Fruit fly (Drosophila melanogaster) whole organism, wandering third instar larva: ENCODE data around the gene CG8924.

Experiments
- CG32264 ChIP-seq: fragments of 200-800 bp; sonication (Bioruptor generic); optimal IDR thresholded peaks from 2 replicates; lab custom pipeline; 2016; ENCODE audit warnings: missing biosample characterization, missing genetic modification characterization
- CG9705 ChIP-seq: fragments of 200-800 bp; sonication (Bioruptor generic); optimal IDR thresholded peaks from 2 replicates; lab custom pipeline; 2018; ENCODE audit warnings: missing biosample characterization, mild to moderate bottlenecking, missing genetic modification characterization
- CrebA ChIP-seq: fragments of 200-800 bp; sonication (Bioruptor generic); optimal IDR thresholded peaks from 2 replicates; lab custom pipeline; 2016; ENCODE audit warnings: missing biosample characterization, mild to moderate bottlenecking, missing genetic modification characterization, borderline replicate concordance
- Dif ChIP-seq: fragments of 200-275, 200-300 bp; sonication (Bioruptor generic); optimal IDR thresholded peaks from 2 replicates; lab custom pipeline; 2018; ENCODE audit warnings: missing biosample characterization, missing genetic modification characterization; ENCODE audit not compliant: partially characterized antibody
- GATAd ChIP-seq: sonication (Bioruptor generic); optimal IDR thresholded peaks from 2 replicates; lab custom pipeline; 2016; ENCODE audit warnings: missing biosample characterization, missing genetic modification characterization
- HLH106 ChIP-seq: fragments of 200-800 bp; optimal IDR thresholded peaks from 3 replicates; lab custom pipeline; 2019; ENCODE audit warnings: missing biosample characterization, mild to moderate bottlenecking, missing genetic modification characterization, moderate library complexity
- Hnf4 ChIP-seq: fragments of 200-800 bp; sonication (Bioruptor generic); optimal IDR thresholded peaks from 2 replicates; lab custom pipeline; 2016; ENCODE audit warnings: missing biosample characterization, mild to moderate bottlenecking, missing genetic modification characterization
- Hr78 ChIP-seq: fragments of >200 bp; optimal IDR thresholded peaks from 2 replicates; lab custom pipeline; 2017; ENCODE audit warnings: missing biosample characterization, missing genetic modification characterization
- Jra ChIP-seq: sonication (Bioruptor generic); optimal IDR thresholded peaks from 2 replicates; lab custom pipeline; 2016; ENCODE audit warnings: missing biosample characterization, missing genetic modification characterization
- Mio ChIP-seq: sonication (Bioruptor generic); optimal IDR thresholded peaks from 2 replicates; lab custom pipeline; 2016; ENCODE audit warnings: missing biosample characterization, missing genetic modification characterization
- Myc ChIP-seq: fragments of >200 bp; optimal IDR thresholded peaks from 2 replicates; lab custom pipeline; 2017
- N ChIP-seq: fragments of >200 bp; optimal IDR thresholded peaks from 2 replicates; lab custom pipeline; 2018; ENCODE audit warnings: missing biosample characterization, missing external identifiers, missing genetic modification characterization
- OdsH ChIP-seq: fragments of 200-800 bp; sonication (Bioruptor generic); optimal IDR thresholded peaks from 2 replicates; lab custom pipeline; 2016; ENCODE audit warnings: missing biosample characterization, mild to moderate bottlenecking, missing genetic modification characterization
- Sp1 ChIP-seq: fragments of 200-800 bp; sonication (Bioruptor generic); optimal IDR thresholded peaks from 3 replicates; lab custom pipeline; 2019; ENCODE audit warnings: missing biosample characterization, mild to moderate bottlenecking, missing genetic modification characterization, moderate library complexity
- Vsx2 ChIP-seq: fragments of 200-300, 225-300 bp; sonication (Bioruptor generic); optimal IDR thresholded peaks from 2 replicates; lab custom pipeline; 2018; ENCODE audit warnings: missing biosample characterization, missing genetic modification characterization; ENCODE audit not compliant: partially characterized antibody
- brk ChIP-seq: fragments of 200-800 bp; sonication (Bioruptor generic); optimal IDR thresholded peaks from 2 replicates; lab custom pipeline; 2016; ENCODE audit warnings: missing biosample characterization, mild to moderate bottlenecking, missing genetic modification characterization
- dl ChIP-seq, 2 experiments: fragments of 175-275, 200-275 bp in 1 of 2; fragments of 200-275 bp in 1 of 2; sonication (Bioruptor generic); optimal IDR thresholded peaks; lab custom pipeline; 2018; ENCODE audit warnings: mild to moderate bottlenecking in 2 of 2, missing biosample characterization in 2 of 2, missing genetic modification characterization in 2 of 2, moderate library complexity in 2 of 2; ENCODE audit not compliant: partially characterized antibody in 2 of 2, insufficient read depth in 1 of 2
- dmrt93B ChIP-seq: fragments of 200-800 bp; sonication (Bioruptor generic); optimal IDR thresholded peaks from 2 replicates; lab custom pipeline; 2018; ENCODE audit warnings: missing biosample characterization, mild to moderate bottlenecking, missing genetic modification characterization
- dsf ChIP-seq: sonication (Bioruptor generic); optimal IDR thresholded peaks from 2 replicates; lab custom pipeline; 2016; ENCODE audit warnings: missing biosample characterization, missing genetic modification characterization, borderline replicate concordance
- ey ChIP-seq: fragments of 200-800 bp; sonication (Bioruptor generic); optimal IDR thresholded peaks from 2 replicates; lab custom pipeline; 2016; ENCODE audit warnings: missing biosample characterization, missing genetic modification characterization
- foxo ChIP-seq, 2 experiments: fragments of 200-800 bp; sonication (Bioruptor generic); optimal IDR thresholded peaks; 2 replicates in 1 of 2; 3 replicates in 1 of 2; lab custom pipeline; 2016 to 2017; ENCODE audit warnings: missing biosample characterization in 2 of 2, missing genetic modification characterization in 2 of 2
- fru ChIP-seq: fragments of 200-800 bp; sonication (Bioruptor generic); optimal IDR thresholded peaks from 3 replicates; lab custom pipeline; 2016; ENCODE audit warnings: missing biosample characterization, mild to moderate bottlenecking, missing genetic modification characterization
- h ChIP-seq: fragments of 200-800 bp; sonication (Bioruptor generic); optimal IDR thresholded peaks from 3 replicates; lab custom pipeline; 2016; ENCODE audit warnings: missing biosample characterization, mild to moderate bottlenecking, missing genetic modification characterization
- jim ChIP-seq: fragments of 175-275, 200-325 bp; sonication (Bioruptor generic); optimal IDR thresholded peaks from 2 replicates; lab custom pipeline; 2016; ENCODE audit warnings: missing biosample characterization, mild to moderate bottlenecking, missing genetic modification characterization
- sage ChIP-seq: fragments of 200-800 bp; sonication (Bioruptor generic); optimal IDR thresholded peaks from 2 replicates; lab custom pipeline; 2016; ENCODE audit warnings: missing biosample characterization, mild to moderate bottlenecking, missing genetic modification characterization
- tai ChIP-seq: sonication (Bioruptor generic); optimal IDR thresholded peaks from 2 replicates; lab custom pipeline; 2016; ENCODE audit warnings: missing biosample characterization, missing genetic modification characterization
- usp ChIP-seq: fragments of >200 bp; optimal IDR thresholded peaks from 2 replicates; lab custom pipeline; 2017; ENCODE audit warnings: missing biosample characterization, missing genetic modification characterization
- woc ChIP-seq: sonication (Bioruptor generic); optimal IDR thresholded peaks from 2 replicates; lab custom pipeline; 2016; ENCODE audit warnings: missing biosample characterization, mild to moderate bottlenecking, missing genetic modification characterization

The CG8924 gene

DNA sequence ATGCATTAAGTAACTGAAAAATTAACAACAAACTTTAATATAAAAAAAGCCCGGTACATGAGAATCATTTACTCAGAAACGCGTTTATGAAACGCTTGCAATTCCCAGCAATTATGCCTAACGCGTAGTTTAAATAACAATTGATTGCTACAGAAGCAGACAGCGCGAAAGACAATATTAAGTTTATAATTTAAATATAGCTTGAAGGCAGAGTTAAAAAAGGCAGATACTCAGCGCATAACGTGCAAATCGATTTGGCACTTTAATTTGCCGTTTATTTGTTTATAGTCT, at the start of gene CG8924:
Gene CG8924, plus strand, starts transcription at position 122 of the 291 bp plus-strand sequence.
- no peak for TF ChIP-seq tai (GFP tag; lab: Kevin White, UChicago)
- TF ChIP-seq Hr78 (GFP tag; lab: Kevin White, UChicago) = no peak
- TF ChIP-seq usp (GFP tag; lab: Kevin White, UChicago) = no peak
- TF ChIP-seq dmrt93B (GFP tag; lab: Kevin White, UChicago) = no peak
- no peak for TF ChIP-seq Sp1 (GFP tag; lab: Kevin White, UChicago)
- TF ChIP-seq Jra (GFP tag; lab: Kevin White, UChicago) = no peak
- no peak for TF ChIP-seq brk (GFP tag; lab: Kevin White, UChicago)
- no peak for TF ChIP-seq GATAd
- no peak for TF ChIP-seq dsf (GFP tag; lab: Kevin White, UChicago)
- no peak for TF ChIP-seq Myc (lab: Kevin White, UChicago)
- TF ChIP-seq Mio = no peak
- no peak for TF ChIP-seq Dif
- no peak for TF ChIP-seq sage (GFP tag; lab: Kevin White, UChicago)
- no peak for TF ChIP-seq HLH106 (tag; lab: Kevin White, UChicago)
- no peak for TF ChIP-seq CrebA (GFP tag; lab: Kevin White, UChicago)
- TF ChIP-seq OdsH = no peak
- no peak for TF ChIP-seq Hnf4 (GFP tag; lab: Kevin White, UChicago)

DNA sequence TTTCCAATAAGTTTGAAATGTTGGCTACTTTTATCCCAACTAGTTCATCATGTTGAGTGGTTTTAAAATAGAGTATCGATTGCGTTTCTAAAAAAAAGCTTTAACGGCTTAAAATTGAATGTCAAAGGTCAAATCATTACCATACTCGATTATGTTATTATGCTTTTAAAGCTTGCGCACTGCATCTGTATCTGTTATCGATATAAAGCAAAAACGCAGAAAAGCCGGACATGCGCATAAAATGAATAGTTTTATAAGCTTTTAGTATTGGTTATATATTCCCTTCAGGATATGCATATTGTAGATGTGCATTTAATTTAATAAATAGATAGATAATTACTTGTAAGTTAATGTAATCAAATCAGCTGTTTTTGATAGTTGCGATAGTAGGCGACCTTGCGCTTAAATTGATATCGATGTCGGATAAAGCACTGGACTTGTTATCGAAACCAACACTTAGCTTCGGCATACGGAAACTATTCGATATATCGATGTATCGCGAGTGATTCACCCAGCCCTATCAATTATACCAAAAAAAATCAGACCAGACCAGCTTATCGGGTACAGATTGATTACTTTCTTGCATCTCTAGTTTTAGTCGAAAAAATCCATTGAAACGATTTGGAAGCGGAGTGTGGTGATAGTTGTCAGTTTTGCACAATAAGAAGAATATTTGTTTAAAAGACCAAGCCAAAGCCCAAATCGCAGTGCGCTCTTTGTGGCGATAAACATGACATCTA, 49.1 kb upstream of the CG8924 start, which contains the start of gene shi:
Gene shi, plus strand, starts transcription at position 511 of the 740 bp plus-strand sequence.
- TF ChIP-seq Jra (GFP tag; lab: Kevin White, UChicago) (peak; percentile 68), woc (GFP tag; lab: Kevin White, UChicago) (peak; percentile 23), Hnf4 (GFP tag; lab: Kevin White, UChicago) (peak; percentile 4), brk (GFP tag; lab: Kevin White, UChicago) (peak; percentile 27), jim (GFP tag; lab: Kevin White, UChicago) (no peak), foxo (GFP tag; optimal IDR thresholded peaks at IDR 0.05; lab: Kevin White, UChicago) (no peak), fru (peak; percentile 48)

DNA sequence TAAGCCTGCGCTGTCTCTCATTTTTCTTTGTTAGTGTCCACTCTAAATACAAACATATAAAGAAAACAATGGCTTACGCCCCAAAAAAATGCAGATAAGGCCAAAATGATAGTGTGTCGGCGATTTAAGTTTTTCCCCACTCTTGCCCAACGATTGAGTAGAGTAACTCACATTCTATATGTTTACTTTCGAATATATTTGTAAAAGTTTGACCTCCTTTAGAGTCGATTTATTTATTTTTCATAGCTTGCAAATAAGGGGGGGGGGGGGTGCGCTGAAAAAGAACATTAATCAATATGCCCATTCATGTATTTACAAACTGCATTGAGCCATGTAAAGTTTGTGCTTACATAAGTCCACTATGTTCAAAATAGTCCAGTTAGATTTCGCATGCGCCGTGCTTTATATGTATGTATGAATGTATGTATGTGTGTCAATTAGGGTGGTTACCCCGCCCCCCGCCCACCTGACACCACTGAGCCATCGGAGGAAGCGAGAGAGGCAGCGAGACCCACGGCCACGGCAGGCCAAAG, 47.1 kb upstream of the CG8924 start:
- no peak for TF ChIP-seq h (GFP tag; lab: Kevin White, UChicago)

DNA sequence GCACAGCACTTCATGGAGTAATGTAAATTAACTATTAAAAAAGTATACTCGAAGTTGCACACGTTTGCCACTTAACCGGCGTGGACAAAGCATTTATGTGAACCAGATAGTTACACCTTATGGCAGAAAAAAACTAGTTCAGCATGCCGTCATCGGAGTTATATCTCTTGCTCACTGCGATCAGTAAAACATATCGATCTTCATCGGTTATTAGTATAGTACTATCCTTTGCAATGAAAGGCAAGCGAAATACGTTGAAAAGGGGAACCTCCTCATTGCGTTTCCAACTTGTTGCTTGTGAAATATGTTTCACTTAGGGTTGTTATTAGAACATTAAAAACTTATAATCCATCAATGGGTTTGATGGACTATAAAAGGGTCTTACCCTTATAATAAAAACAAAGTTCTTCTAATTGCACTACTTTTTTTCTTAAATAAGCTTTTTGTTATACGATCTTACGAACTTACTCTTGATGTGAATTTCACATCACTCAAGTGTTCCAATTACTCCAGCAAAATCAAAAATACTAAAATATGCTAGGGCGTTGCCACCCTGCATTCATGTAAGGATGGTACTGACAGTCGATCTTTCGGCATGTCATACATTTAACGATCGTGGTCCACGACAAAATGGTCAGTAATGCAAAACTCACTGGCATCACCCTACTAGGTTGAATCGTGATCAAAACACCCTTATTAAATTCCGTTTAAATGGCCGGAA, 31.2 kb upstream of the CG8924 start, which contains the start of gene CycD:
Gene CycD, minus strand, starts transcription at position 113 of the 721 bp plus-strand sequence.
- TF ChIP-seq dl (GFP tag; optimal IDR thresholded peaks at IDR 0.05; lab: Kevin White, UChicago; ENCODE audit: insufficient read depth in 1 of 2, partially characterized antibody in 2 of 2) (peak; percentile 49 to 75), Vsx2 (GFP tag; lab: Kevin White, UChicago) (peak; percentile 98), Dif (peak; percentile 97), N (GFP tag; lab: Kevin White, UChicago) (peak; percentile 97), Myc (lab: Kevin White, UChicago) (no peak), woc (GFP tag; lab: Kevin White, UChicago) (peak; percentile 41), foxo (GFP tag; optimal IDR thresholded peaks at IDR 0.05; lab: Kevin White, UChicago) (no peak)

DNA sequence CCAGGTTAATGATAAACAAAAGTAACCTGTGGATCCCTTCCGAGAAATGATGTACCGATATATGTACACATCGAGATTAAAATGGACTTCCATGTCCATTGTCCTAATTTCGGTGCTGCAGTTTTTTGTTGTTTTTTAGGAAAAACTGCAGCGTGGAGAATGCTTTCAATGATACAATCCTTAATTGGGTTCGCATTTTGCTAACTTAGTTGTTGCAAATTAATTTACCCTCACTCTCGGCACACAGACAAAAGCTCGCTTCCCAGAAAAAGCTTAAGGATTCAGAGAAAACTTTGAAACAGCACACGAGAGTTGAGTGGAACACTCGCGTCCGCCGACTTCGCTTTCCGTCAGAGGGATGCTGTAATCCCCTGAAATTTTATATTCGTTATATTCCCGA, 30.3 kb upstream of the CG8924 start, which contains the start of gene Lrp4:
Gene Lrp4, plus strand, starts transcription at position 301 of the 400 bp plus-strand sequence.
- TF ChIP-seq CG32264 (GFP tag; lab: Kevin White, UChicago) = no peak
- no peak for TF ChIP-seq Hr78 (GFP tag; lab: Kevin White, UChicago)
- TF ChIP-seq tai (GFP tag; lab: Kevin White, UChicago) = no peak
- no peak for TF ChIP-seq Dif

DNA sequence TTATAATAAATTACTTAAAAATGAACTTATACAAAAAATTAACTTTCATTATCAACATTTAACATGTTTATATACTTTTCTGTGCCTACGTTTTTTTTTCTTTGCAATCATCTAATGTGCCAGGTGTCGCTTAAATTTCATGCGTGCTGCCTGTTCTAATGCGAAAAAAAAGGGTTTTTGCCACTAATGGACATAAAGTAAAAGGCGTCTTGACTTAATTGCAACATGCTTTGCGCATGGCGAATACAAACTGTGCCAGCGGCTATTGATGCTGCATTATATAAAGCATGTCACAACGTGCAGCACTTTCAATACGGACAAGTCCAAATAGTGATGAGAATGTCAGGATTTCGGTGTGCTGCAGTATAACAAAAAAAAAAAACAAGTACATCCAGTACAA, 19.2 kb upstream of the CG8924 start, which contains the start of gene CG8916:
Gene CG8916, plus strand, starts transcription at position 301 of the 400 bp plus-strand sequence.
- TF ChIP-seq CG32264 (GFP tag; lab: Kevin White, UChicago) (no peak), Hnf4 (GFP tag; lab: Kevin White, UChicago) (no peak), HLH106 (tag; lab: Kevin White, UChicago) (no peak), N (GFP tag; lab: Kevin White, UChicago) (no peak), Mio (no peak), CG9705 (GFP tag; lab: Kevin White, UChicago) (no peak), ey (GFP tag; lab: Kevin White, UChicago) (no peak), Dif (no peak)
